Worm (Caenorhabditis elegans) whole organism, dauer: Measurements from ENCODE around the gene F53E10.5.
"Not testable (repeated sequence)": the region's sequence is repeated elsewhere in the genome, so short reads cannot be mapped to it uniquely, and the experiment has no call there.

Source experiments
- unc-62 ChIP-seq: sonication (generic microtip); optimal IDR thresholded peaks from 2 replicates; lab custom pipeline; 2017; ENCODE audit warnings: missing biosample characterization, missing genetic modification reagents, missing genetic modification characterization

Gene F53E10.5

ce11 chrV:2598830-2599229 lies at the start of gene F53E10.5:
Gene F53E10.5 (minus strand): TSS chrV:2598930.
- not testable (repeated sequence) for TF ChIP-seq unc-62 (GFP tag; lab: Kevin White, UChicago)

- TF ChIP-seq unc-62 (GFP tag; lab: Kevin White, UChicago), result no peak
These were observed 48.6 kb upstream of the F53E10.5 start for ce11 chrV:2647222-2647796.

- TF ChIP-seq unc-62 (GFP tag; lab: Kevin White, UChicago), result no peak
These were observed 47.3 kb upstream of the F53E10.5 start for ce11 chrV:2646067-2646466.

- TF ChIP-seq unc-62 (GFP tag; lab: Kevin White, UChicago), result no peak
These were observed 40.8 kb upstream of the F53E10.5 start for ce11 chrV:2639506-2639905.

ce11 chrV:2639035-2639434 lies 40.3 kb upstream of the F53E10.5 start, which contains the start of gene W02H5.2:
Gene W02H5.2 (plus strand): TSS chrV:2639335.
- no peak for TF ChIP-seq unc-62 (GFP tag; lab: Kevin White, UChicago)

ce11 chrV:2638545-2638944 lies 39.8 kb upstream of the F53E10.5 start, which contains the start of gene W02H5.19:
Gene W02H5.19 (plus strand): TSS chrV:2638890.
- TF ChIP-seq unc-62 (GFP tag; lab: Kevin White, UChicago), result no peak

- not testable (repeated sequence) for TF ChIP-seq unc-62 (GFP tag; lab: Kevin White, UChicago)
These were observed 26.6 kb upstream of the F53E10.5 start, which contains the start of gene sknr-1 for ce11 chrV:2625360-2625759. Gene sknr-1 (minus strand): TSS chrV:2625460.

ce11 chrV:2623765-2624164 lies 25.0 kb upstream of the F53E10.5 start:
- TF ChIP-seq unc-62 (GFP tag; lab: Kevin White, UChicago), result no peak

- TF ChIP-seq unc-62 (GFP tag; lab: Kevin White, UChicago), result no peak
These were observed 23.1 kb upstream of the F53E10.5 start, which contains the start of gene srh-271 for ce11 chrV:2621879-2622278. Gene srh-271 (minus strand): TSS chrV:2621979.

- no peak for TF ChIP-seq unc-62 (GFP tag; lab: Kevin White, UChicago)
These were observed 18.8 kb upstream of the F53E10.5 start for ce11 chrV:2617499-2617898.

- TF ChIP-seq unc-62 (GFP tag; lab: Kevin White, UChicago), result no peak
These were observed 16.4 kb upstream of the F53E10.5 start, which contains the start of gene F53E10.1 for ce11 chrV:2614986-2615687. Gene F53E10.1 (plus strand): TSS chrV:2615310.

- TF ChIP-seq unc-62 (GFP tag; lab: Kevin White, UChicago), result no peak
These were observed 9.6 kb upstream of the F53E10.5 start, which contains the start of gene acr-17 for ce11 chrV:2608352-2608751. Gene acr-17 (plus strand): TSS chrV:2608652.

- no peak for TF ChIP-seq unc-62 (GFP tag; lab: Kevin White, UChicago)
These were observed 4.3 kb upstream of the F53E10.5 start, which contains the start of gene F53E10.6 for ce11 chrV:2603056-2603455. Gene F53E10.6 (minus strand): TSS chrV:2603063.

- TF ChIP-seq unc-62 (GFP tag; lab: Kevin White, UChicago), result no peak
These were observed 3.1 kb upstream of the F53E10.5 start for ce11 chrV:2601817-2602216.

- TF ChIP-seq unc-62 (GFP tag; lab: Kevin White, UChicago), result no peak
These were observed 1.8 kb upstream of the F53E10.5 start for ce11 chrV:2600543-2600942.

- TF ChIP-seq unc-62 (GFP tag; lab: Kevin White, UChicago), result no peak
These were observed 3.0 kb downstream of the F53E10.5 start for ce11 chrV:2595720-2596119.
